Fruit fly (Drosophila melanogaster) whole organism, embryonic: ENCODE measurements around the gene Ptx1.

Experiments used
- Atf3 ChIP-seq: fragments of 200-800 bp; sonication (Bioruptor generic); optimal IDR thresholded peaks from 3 replicates; lab custom pipeline; 2016; ENCODE audit warnings: missing biosample characterization, missing genetic modification characterization
- BEAF-32 ChIP-seq: fragments of 200-800 bp; sonication (Bioruptor generic); optimal IDR thresholded peaks from 3 replicates; lab custom pipeline; 2017; ENCODE audit warnings: missing biosample characterization, missing genetic modification characterization, mild to moderate bottlenecking, moderate library complexity, missing genetic modification reagents
- Bteb2 ChIP-seq: fragments of 200-800 bp; sonication (Bioruptor generic); optimal IDR thresholded peaks from 2 replicates; lab custom pipeline; 2016; ENCODE audit warnings: missing biosample characterization, missing genetic modification characterization
- CG10462 ChIP-seq: fragments of 200-800 bp; sonication (Bioruptor generic); optimal IDR thresholded peaks from 2 replicates; lab custom pipeline; 2016; ENCODE audit warnings: missing biosample characterization, missing genetic modification characterization
- CG11398 ChIP-seq: fragments of 200-800 bp; sonication (Bioruptor generic); optimal IDR thresholded peaks from 2 replicates; lab custom pipeline; 2016; ENCODE audit warnings: missing biosample characterization, missing genetic modification characterization
- CG11560 ChIP-seq: fragments of 200-800 bp; sonication (Bioruptor generic); IDR thresholded peaks from 3 replicates; pipeline ENCODE4 v1.3.6; 2022; ENCODE audit warnings: missing biosample characterization, missing genetic modification characterization
- CG14050 ChIP-seq: fragments of 200-800 bp; sonication (Bioruptor generic); IDR thresholded peaks from 3 replicates; pipeline ENCODE4 v1.3.6; 2022; ENCODE audit warnings: missing biosample characterization, missing genetic modification characterization
- CG14441 ChIP-seq: fragments of 200-800 bp; sonication (Bioruptor generic); IDR thresholded peaks from 2 replicates; pipeline ENCODE4 v1.3.6; 2022; ENCODE audit warnings: missing biosample characterization, missing genetic modification characterization
- CG14667 ChIP-seq: fragments of 200-800 bp; sonication (Bioruptor generic); IDR thresholded peaks from 2 replicates; pipeline ENCODE4 v1.3.6; 2022; ENCODE audit warnings: missing biosample characterization, missing genetic modification characterization
- CG15601 ChIP-seq: fragments of 200-800 bp; sonication (Bioruptor generic); optimal IDR thresholded peaks from 3 replicates; lab custom pipeline; 2019; ENCODE audit warnings: missing biosample characterization, mild to moderate bottlenecking, missing genetic modification characterization, moderate library complexity
- CG16815 ChIP-seq: fragments of 200-800 bp; sonication (Bioruptor generic); optimal IDR thresholded peaks from 3 replicates; lab custom pipeline; 2017; ENCODE audit warnings: missing biosample characterization, mild to moderate bottlenecking, missing genetic modification characterization
- CG17186 ChIP-seq: fragments of 200-800 bp; sonication (Bioruptor generic); optimal IDR thresholded peaks from 3 replicates; lab custom pipeline; 2017; ENCODE audit warnings: missing biosample characterization, missing genetic modification reagents, missing genetic modification characterization
- CG17361 ChIP-seq: fragments of 200-800 bp; sonication (Bioruptor generic); IDR thresholded peaks from 3 replicates; pipeline ENCODE4 v1.3.6; 2022; ENCODE audit warnings: missing biosample characterization, missing genetic modification characterization
- CG1792 ChIP-seq: fragments of 200-800 bp; sonication (Bioruptor generic); optimal IDR thresholded peaks from 2 replicates; lab custom pipeline; 2016; ENCODE audit warnings: missing biosample characterization, missing genetic modification characterization
- CG2202 ChIP-seq: fragments of 200-800 bp; sonication (Bioruptor generic); optimal IDR thresholded peaks from 2 replicates; lab custom pipeline; 2018; ENCODE audit warnings: missing biosample characterization, mild to moderate bottlenecking, missing genetic modification characterization
- CG34376 ChIP-seq: fragments of 200-800 bp; sonication (Bioruptor generic); optimal IDR thresholded peaks from 2 replicates; lab custom pipeline; 2018; ENCODE audit warnings: missing biosample characterization, mild to moderate bottlenecking, missing genetic modification characterization
- CG3838 ChIP-seq: fragments of 200-800 bp; sonication (Bioruptor generic); optimal IDR thresholded peaks from 3 replicates; lab custom pipeline; 2016; ENCODE audit warnings: missing biosample characterization, missing genetic modification characterization
- CG5180 ChIP-seq: fragments of 200-800 bp; sonication (Bioruptor generic); optimal IDR thresholded peaks from 3 replicates; lab custom pipeline; 2017; ENCODE audit warnings: missing biosample characterization, missing genetic modification characterization, mild to moderate bottlenecking, moderate library complexity, missing genetic modification reagents
- CG5953 ChIP-seq: fragments of 200-800 bp; sonication (Bioruptor generic); IDR thresholded peaks from 2 replicates; pipeline ENCODE4 v1.3.6; 2022; ENCODE audit warnings: missing biosample characterization, missing genetic modification characterization
- CG7839 ChIP-seq: fragments of 200-800 bp; sonication (Bioruptor generic); optimal IDR thresholded peaks from 3 replicates; lab custom pipeline; 2018; ENCODE audit warnings: missing biosample characterization, mild to moderate bottlenecking, missing genetic modification characterization, moderate library complexity
- CG8924 ChIP-seq: fragments of 200-800 bp; optimal IDR thresholded peaks from 3 replicates; lab custom pipeline; 2019; ENCODE audit warnings: missing biosample characterization, mild to moderate bottlenecking, missing genetic modification characterization, moderate library complexity
- CG9932 ChIP-seq: fragments of 200-800 bp; sonication (Bioruptor generic); IDR thresholded peaks from 2 replicates; pipeline ENCODE4 v1.3.6; 2022; ENCODE audit warnings: missing biosample characterization, missing genetic modification characterization
- CkIIα-i1 ChIP-seq: fragments of 200-800 bp; sonication (Bioruptor generic); IDR thresholded peaks from 2 replicates; pipeline ENCODE4 v1.3.6; 2022; ENCODE audit warnings: missing biosample characterization, missing genetic modification characterization
- Dref ChIP-seq: fragments of 200-800 bp; sonication (Bioruptor generic); IDR thresholded peaks from 2 replicates; pipeline ENCODE4 v1.3.6; 2022; ENCODE audit warnings: missing biosample characterization, missing genetic modification characterization
- ERR ChIP-seq: fragments of 200-800 bp; sonication (Bioruptor generic); optimal IDR thresholded peaks from 2 replicates; lab custom pipeline; 2016; ENCODE audit warnings: missing biosample characterization, missing genetic modification characterization
- Hr78 ChIP-seq, 2 experiments: fragments of 200-800 bp in 1 of 2; fragments of >200 bp in 1 of 2; sonication (Bioruptor generic) in 1 of 2; optimal IDR thresholded peaks; 2 replicates each; lab custom pipeline; 2017 to 2019; ENCODE audit warnings: missing biosample characterization in 2 of 2, missing genetic modification characterization in 2 of 2, mild to moderate bottlenecking in 1 of 2, moderate library complexity in 1 of 2
- Jarid2 ChIP-seq: fragments of 200-800 bp; sonication (Bioruptor generic); optimal IDR thresholded peaks from 3 replicates; lab custom pipeline; 2017; ENCODE audit warnings: mild to moderate bottlenecking, missing biosample characterization, missing genetic modification reagents, missing genetic modification characterization
- NfI ChIP-seq: fragments of 200-800 bp; sonication (Bioruptor generic); optimal IDR thresholded peaks from 3 replicates; lab custom pipeline; 2018; ENCODE audit warnings: missing biosample characterization, mild to moderate bottlenecking, missing genetic modification characterization, moderate library complexity
- Rx ChIP-seq: fragments of 200-800 bp; sonication (Bioruptor generic); IDR thresholded peaks from 2 replicates; pipeline ENCODE4 v1.3.6; 2022; ENCODE audit warnings: missing biosample characterization, missing genetic modification characterization
- Six4 ChIP-seq: fragments of 200-800 bp; sonication (Bioruptor generic); optimal IDR thresholded peaks from 2 replicates; lab custom pipeline; 2016; ENCODE audit warnings: missing biosample characterization, missing genetic modification characterization
- Sry-β ChIP-seq: fragments of 200-800 bp; sonication (Bioruptor generic); optimal IDR thresholded peaks from 2 replicates; lab custom pipeline; 2018; ENCODE audit warnings: missing biosample characterization, mild to moderate bottlenecking, missing genetic modification characterization, moderate library complexity
- Trl ChIP-seq, 3 experiments: fragments of >200 bp in 2 of 3; fragments of 200-800 bp in 1 of 3; sonication (Bioruptor generic) in 1 of 3; optimal IDR thresholded peaks; 2 replicates in 1 of 3; 3 replicates in 2 of 3; lab custom pipeline; 2016 to 2017; ENCODE audit warnings: missing biosample characterization in 1 of 3, missing genetic modification characterization in 1 of 3
- Usf ChIP-seq: fragments of 200-800 bp; sonication (Bioruptor generic); optimal IDR thresholded peaks from 2 replicates; lab custom pipeline; 2017; ENCODE audit warnings: missing genotype, missing biosample characterization, missing genetic modification characterization
- Vsx1 ChIP-seq: fragments of 200-800 bp; sonication (Bioruptor generic); optimal IDR thresholded peaks from 2 replicates; lab custom pipeline; 2017; ENCODE audit warnings: missing biosample characterization, mild to moderate bottlenecking, missing genetic modification characterization, missing genetic modification reagents
- Xrp1 ChIP-seq: fragments of 200-800 bp; sonication (Bioruptor generic); IDR thresholded peaks from 2 replicates; pipeline ENCODE4 v1.3.6; 2022; ENCODE audit warnings: missing biosample characterization, missing genetic modification characterization
- bigmax ChIP-seq: fragments of 200-800 bp; sonication (Bioruptor generic); optimal IDR thresholded peaks from 2 replicates; lab custom pipeline; 2018; ENCODE audit warnings: missing biosample characterization, mild to moderate bottlenecking, missing genetic modification characterization
- bsh ChIP-seq, 2 experiments: fragments of 200-800 bp; sonication (Bioruptor generic); optimal IDR thresholded peaks; 2 replicates each; lab custom pipeline; 2017 to 2018; ENCODE audit warnings: mild to moderate bottlenecking in 2 of 2, missing biosample characterization in 2 of 2, missing genetic modification characterization in 2 of 2, moderate library complexity in 1 of 2
- crp ChIP-seq, 2 experiments: fragments of 200-800 bp; sonication (Bioruptor generic); optimal IDR thresholded peaks; 2 replicates in 1 of 2; 3 replicates in 1 of 2; lab custom pipeline; 2017; ENCODE audit warnings: missing biosample characterization in 2 of 2, missing genetic modification characterization in 2 of 2, mild to moderate bottlenecking in 1 of 2, moderate library complexity in 1 of 2
- dati ChIP-seq: fragments of 200-800 bp; sonication (Bioruptor generic); IDR thresholded peaks from 2 replicates; pipeline ENCODE4 v1.3.6; 2022; ENCODE audit warnings: missing biosample characterization, missing genetic modification characterization
- fd3F ChIP-seq: fragments of 200-800 bp; sonication (Bioruptor generic); optimal IDR thresholded peaks from 2 replicates; lab custom pipeline; 2018; ENCODE audit warnings: missing biosample characterization, mild to moderate bottlenecking, missing genetic modification characterization, moderate library complexity
- fd96Cb ChIP-seq: fragments of 200-800 bp; sonication (Bioruptor generic); optimal IDR thresholded peaks from 2 replicates; lab custom pipeline; 2018; ENCODE audit warnings: missing biosample characterization, mild to moderate bottlenecking, missing genetic modification characterization, moderate library complexity
- insv ChIP-seq, 2 experiments: fragments of 200-800 bp; sonication (Bioruptor generic); optimal IDR thresholded peaks; 3 replicates each; lab custom pipeline; 2016 to 2018; ENCODE audit warnings: missing biosample characterization in 2 of 2, missing genetic modification characterization in 2 of 2
- jumu ChIP-seq: fragments of 200-800 bp; sonication (Bioruptor generic); optimal IDR thresholded peaks from 3 replicates; lab custom pipeline; 2016; ENCODE audit warnings: missing biosample characterization, missing genetic modification characterization
- mam ChIP-seq: fragments of 200-800 bp; sonication (Bioruptor generic); optimal IDR thresholded peaks from 3 replicates; lab custom pipeline; 2016; ENCODE audit warnings: missing biosample characterization, missing genetic modification characterization
- org-1 ChIP-seq: fragments of 200-800 bp; sonication (Bioruptor generic); optimal IDR thresholded peaks from 2 replicates; lab custom pipeline; 2017; ENCODE audit warnings: missing biosample characterization, missing genetic modification characterization
- sens-2 ChIP-seq: fragments of 200-800 bp; sonication (Bioruptor generic); IDR thresholded peaks from 2 replicates; pipeline ENCODE4 v1.3.6; 2022; ENCODE audit warnings: missing biosample characterization, missing genetic modification characterization
- seq ChIP-seq: fragments of 200-800 bp; sonication (Bioruptor generic); IDR thresholded peaks from 2 replicates; pipeline ENCODE4 v1.3.6; 2022; ENCODE audit warnings: missing biosample characterization, missing genetic modification characterization
- so ChIP-seq: fragments of 200-800 bp; sonication (Bioruptor generic); IDR thresholded peaks from 3 replicates; pipeline ENCODE4 v1.3.6; 2022; ENCODE audit warnings: missing biosample characterization, missing genetic modification characterization
- trh ChIP-seq: fragments of 200-800 bp; sonication (Bioruptor generic); optimal IDR thresholded peaks from 2 replicates; lab custom pipeline; 2016; ENCODE audit warnings: missing biosample characterization, missing genetic modification characterization
- z ChIP-seq: fragments of 200-800 bp; sonication (Bioruptor generic); IDR thresholded peaks from 3 replicates; pipeline ENCODE4 v1.3.6; 2022; ENCODE audit warnings: missing biosample characterization, missing genetic modification characterization

The Ptx1 gene

DNA sequence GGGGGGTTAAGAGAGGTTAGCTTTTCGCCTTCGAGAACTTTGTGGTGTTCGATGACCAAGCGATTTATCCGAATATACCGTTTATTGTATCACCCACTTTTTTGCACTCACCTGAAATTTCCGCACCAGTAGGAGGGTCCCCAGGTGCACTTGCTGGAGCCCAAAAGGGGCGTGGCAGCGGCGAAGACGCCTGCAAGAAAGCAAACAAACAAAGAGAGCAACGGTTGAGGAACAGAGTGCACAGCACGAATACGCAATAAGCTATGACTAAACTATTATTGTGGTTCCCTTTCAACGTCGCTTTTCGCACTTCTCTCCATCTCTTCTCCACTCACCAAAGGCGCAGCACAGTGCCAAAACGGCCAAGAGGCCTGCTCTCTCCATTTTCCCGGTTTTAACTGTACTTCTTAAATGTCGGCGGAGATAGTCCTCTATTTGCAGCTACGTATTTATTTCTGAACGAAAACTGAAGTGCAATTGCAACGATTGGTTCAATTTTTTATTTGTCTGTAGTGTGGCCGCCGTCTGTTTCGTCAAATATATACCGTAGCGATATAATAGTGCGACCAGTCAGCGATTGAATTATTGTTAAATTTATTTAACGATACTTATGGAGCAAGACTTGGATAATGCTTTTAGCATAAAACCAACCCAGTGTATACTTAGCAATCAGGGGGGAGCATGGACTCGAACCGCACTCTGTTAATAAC lies 23.8 kb upstream of the Ptx1 start, which contains the start of gene Sap-r (continued):
- peak; percentile 2 for TF ChIP-seq CG7839 (tag; lab: Kevin White, UChicago)
- TF ChIP-seq fd96Cb (tag; lab: Kevin White, UChicago) = no peak
- TF ChIP-seq Xrp1 (GFP tag; lab: Robert Waterston, UW) = no peak
- TF ChIP-seq z = no peak
- no peak for TF ChIP-seq crp (GFP tag; optimal IDR thresholded peaks at IDR 0.05; lab: Kevin White, UChicago)
- TF ChIP-seq CG1792 (GFP tag; lab: Kevin White, UChicago) = no peak
- TF ChIP-seq CkIIα-i1 (GFP tag; lab: Robert Waterston, UW) = no peak
- TF ChIP-seq so (GFP tag; lab: Robert Waterston, UW) = no peak
- no peak for TF ChIP-seq bsh (GFP tag; optimal IDR thresholded peaks at IDR 0.05; lab: Kevin White, UChicago)
- no peak for TF ChIP-seq sens-2 (GFP tag; lab: Robert Waterston, UW)
- 0 out of 3 replicates have a peak, but pooled peaks have one; percentile 15 for TF ChIP-seq CG17361 (GFP tag; lab: Robert Waterston, UW)
- no peak for TF ChIP-seq CG14050 (GFP tag; lab: Robert Waterston, UW)
- TF ChIP-seq Atf3 (GFP tag; lab: Kevin White, UChicago) = no peak
- TF ChIP-seq CG2202 (tag; lab: Kevin White, UChicago) = no peak
- TF ChIP-seq CG10462 (GFP tag; lab: Kevin White, UChicago) = no peak
- peak; percentile 43 for TF ChIP-seq Dref (GFP tag; lab: Robert Waterston, UW)
- no peak for TF ChIP-seq Trl (optimal IDR thresholded peaks at IDR 0.05; lab: Kevin White, UChicago)
- TF ChIP-seq Trl (GFP tag; optimal IDR thresholded peaks at IDR 0.05; lab: Kevin White, UChicago) = no peak
- TF ChIP-seq fd3F (GFP tag; lab: Kevin White, UChicago) = no peak
- TF ChIP-seq CG34376 = peak; percentile 8
- no peak for TF ChIP-seq Usf (GFP tag; lab: Kevin White, UChicago)
- peak; percentile 24 for TF ChIP-seq Jarid2 (GFP tag; lab: Kevin White, UChicago)
- TF ChIP-seq CG15601 = peak; percentile 87
- TF ChIP-seq bigmax (GFP tag; lab: Kevin White, UChicago) = no peak
- no peak for TF ChIP-seq seq
- TF ChIP-seq Six4 (GFP tag; lab: Kevin White, UChicago) = no peak
- no peak for TF ChIP-seq Rx (GFP tag; lab: Robert Waterston, UW)
- TF ChIP-seq ERR (GFP tag; lab: Kevin White, UChicago) = no peak
- TF ChIP-seq CG17186 = no peak
- no peak for TF ChIP-seq trh (GFP tag; lab: Kevin White, UChicago)
- no peak for TF ChIP-seq CG14441
- TF ChIP-seq insv (GFP tag; optimal IDR thresholded peaks at IDR 0.05; lab: Kevin White, UChicago) = peak in 1 of 2 experiments; percentile 46
- TF ChIP-seq CG3838 (GFP tag; lab: Kevin White, UChicago) = no peak
- TF ChIP-seq CG9932 (GFP tag; lab: Robert Waterston, UW) = peak; percentile 49; the same call in 1 of the 2 replicates
- TF ChIP-seq CG14667 = no peak
- TF ChIP-seq CG8924 (tag; lab: Kevin White, UChicago) = peak; percentile 46
- TF ChIP-seq CG5953 (GFP tag; lab: Robert Waterston, UW) = no peak
- peak; percentile 95 for TF ChIP-seq BEAF-32 (GFP tag; lab: Kevin White, UChicago)
- no peak for TF ChIP-seq NfI
- peak; percentile 12 for TF ChIP-seq Bteb2 (GFP tag; lab: Kevin White, UChicago)
- TF ChIP-seq Hr78 (GFP tag; optimal IDR thresholded peaks at IDR 0.05; lab: Kevin White, UChicago) = no peak
- no peak for TF ChIP-seq Sry-β (GFP tag; lab: Kevin White, UChicago)
- TF ChIP-seq CG5180 (GFP tag; lab: Kevin White, UChicago) = no peak
- TF ChIP-seq jumu (GFP tag; lab: Kevin White, UChicago) = no peak
- no peak for TF ChIP-seq Vsx1
- TF ChIP-seq org-1 (GFP tag; lab: Kevin White, UChicago) = no peak
- no peak for TF ChIP-seq CG11398 (GFP tag; lab: Kevin White, UChicago)
- TF ChIP-seq mam (GFP tag; lab: Kevin White, UChicago) = peak; percentile 5
- no peak for TF ChIP-seq dati (GFP tag; lab: Robert Waterston, UW)
- peak; percentile 77; the same call in 2 of the 3 replicates for TF ChIP-seq CG11560 (tag; lab: Robert Waterston, UW)
- no peak for TF ChIP-seq CG16815
